Worm (Caenorhabditis elegans) whole organism, late embryonic: ENCODE measurements around the gene ebp-2.

Source experiments
- C38D4.7 ChIP-seq: fragments of 200-800 bp; sonication (Bioruptor generic); optimal IDR thresholded peaks from 2 replicates; lab custom pipeline; 2018; ENCODE audit warnings: mild to moderate bottlenecking, missing genetic modification characterization, moderate library complexity, missing compliant biosample characterization
- F13H6.1 ChIP-seq: sonication (generic microtip); optimal IDR thresholded peaks from 2 replicates; lab custom pipeline; 2016; ENCODE audit warnings: missing genetic modification characterization, missing compliant biosample characterization
- K02D7.2 ChIP-seq: sonication (generic microtip); optimal IDR thresholded peaks from 2 replicates; lab custom pipeline; 2017; ENCODE audit warnings: mild to moderate bottlenecking, missing genetic modification characterization, missing compliant biosample characterization
- K09A11.1 ChIP-seq: sonication (generic microtip); optimal IDR thresholded peaks from 2 replicates; lab custom pipeline; 2017; ENCODE audit warnings: antibody characterized with exemption, mild to moderate bottlenecking, missing genetic modification characterization, missing compliant biosample characterization; ENCODE audit not compliant: insufficient read depth
- ama-1 ChIP-seq: fragments of 150-350 bp; optimal IDR thresholded peaks from 2 replicates; lab custom pipeline; 2014
- ceh-19 ChIP-seq: fragments of 200-800 bp; sonication (Bioruptor generic); optimal IDR thresholded peaks from 2 replicates; lab custom pipeline; 2018; ENCODE audit warnings: mild to moderate bottlenecking, missing genetic modification characterization, missing compliant biosample characterization
- ceh-2 ChIP-seq: sonication (generic microtip); optimal IDR thresholded peaks from 2 replicates; lab custom pipeline; 2016; ENCODE audit warnings: missing genotype, missing genetic modification characterization, missing compliant biosample characterization
- ceh-22 ChIP-seq: sonication (generic microtip); optimal IDR thresholded peaks from 2 replicates; lab custom pipeline; 2017; ENCODE audit warnings: missing biosample characterization, missing genetic modification characterization
- ceh-30 ChIP-seq: fragments of 150-350 bp; optimal IDR thresholded peaks from 2 replicates; lab custom pipeline; 2014; ENCODE audit warnings: missing biosample characterization, missing genetic modification characterization
- ceh-31 ChIP-seq: sonication (generic microtip); optimal IDR thresholded peaks from 2 replicates; lab custom pipeline; 2016; ENCODE audit warnings: missing genetic modification characterization, missing compliant biosample characterization
- ceh-48 ChIP-seq: sonication (generic microtip); optimal IDR thresholded peaks from 2 replicates; lab custom pipeline; 2016; ENCODE audit warnings: missing genetic modification characterization, inconsistent platforms, missing compliant biosample characterization
- ceh-9 ChIP-seq: sonication (generic microtip); optimal IDR thresholded peaks from 2 replicates; lab custom pipeline; 2016; ENCODE audit warnings: mild to moderate bottlenecking, missing genetic modification characterization, inconsistent platforms, missing compliant biosample characterization
- che-1 ChIP-seq: sonication (generic microtip); optimal IDR thresholded peaks from 2 replicates; lab custom pipeline; 2016; ENCODE audit warnings: mild to moderate bottlenecking, missing genetic modification characterization, missing compliant biosample characterization
- dmd-4 ChIP-seq: sonication (generic microtip); optimal IDR thresholded peaks from 2 replicates; lab custom pipeline; 2016; ENCODE audit warnings: borderline replicate concordance, missing genetic modification characterization, missing compliant biosample characterization
- dve-1 ChIP-seq: sonication (generic microtip); optimal IDR thresholded peaks from 2 replicates; lab custom pipeline; 2017; ENCODE audit warnings: antibody characterized with exemption, mild to moderate bottlenecking, missing genetic modification characterization, missing compliant biosample characterization
- elt-2 ChIP-seq: sonication (generic microtip); optimal IDR thresholded peaks from 2 replicates; lab custom pipeline; 2016; ENCODE audit warnings: missing genetic modification reagents, missing genetic modification characterization, missing compliant biosample characterization
- eyg-1 ChIP-seq: sonication (generic microtip); optimal IDR thresholded peaks from 2 replicates; lab custom pipeline; 2016; ENCODE audit warnings: missing genotype, missing genetic modification characterization, missing compliant biosample characterization
- fkh-10 ChIP-seq: fragments of 150-350 bp; optimal IDR thresholded peaks from 2 replicates; lab custom pipeline; 2014; ENCODE audit warnings: missing biosample characterization, missing genetic modification reagents, missing genetic modification characterization
- fkh-6 ChIP-seq: sonication (generic microtip); optimal IDR thresholded peaks from 2 replicates; lab custom pipeline; 2016; ENCODE audit warnings: missing genetic modification characterization, missing compliant biosample characterization
- hlh-13 ChIP-seq: fragments of 200-800 bp; sonication (Bioruptor generic); optimal IDR thresholded peaks from 2 replicates; lab custom pipeline; 2018; ENCODE audit warnings: mild to moderate bottlenecking, missing genetic modification characterization, missing compliant biosample characterization
- hlh-30 ChIP-seq: sonication (generic microtip); optimal IDR thresholded peaks from 2 replicates; lab custom pipeline; 2017; ENCODE audit warnings: antibody characterized with exemption, missing genetic modification characterization, missing compliant biosample characterization; ENCODE audit not compliant: insufficient read depth
- hlh-8 ChIP-seq: sonication (generic microtip); optimal IDR thresholded peaks from 2 replicates; lab custom pipeline; 2016; ENCODE audit warnings: missing genotype, missing genetic modification characterization, missing compliant biosample characterization
- lim-6 ChIP-seq: sonication (generic microtip); optimal IDR thresholded peaks from 2 replicates; lab custom pipeline; 2016; ENCODE audit warnings: missing genetic modification characterization, missing compliant biosample characterization
- lin-11 ChIP-seq: fragments of 200-800 bp; sonication (Bioruptor generic); optimal IDR thresholded peaks from 2 replicates; lab custom pipeline; 2018; ENCODE audit warnings: mild to moderate bottlenecking, missing genetic modification characterization, missing compliant biosample characterization
- madf-2 ChIP-seq: sonication (generic microtip); optimal IDR thresholded peaks from 2 replicates; lab custom pipeline; 2017; ENCODE audit warnings: missing genetic modification characterization, missing compliant biosample characterization
- nfya-1 ChIP-seq: sonication (generic microtip); optimal IDR thresholded peaks from 2 replicates; lab custom pipeline; 2017; ENCODE audit warnings: missing genetic modification characterization, mild to moderate bottlenecking, missing compliant biosample characterization, antibody characterized with exemption, moderate library complexity
- nhr-11 ChIP-seq: fragments of 150-350 bp; optimal IDR thresholded peaks from 2 replicates; lab custom pipeline; 2014; ENCODE audit warnings: missing biosample characterization, missing genetic modification characterization
- nhr-232 ChIP-seq: sonication (generic microtip); optimal IDR thresholded peaks from 2 replicates; lab custom pipeline; 2016; ENCODE audit warnings: missing genetic modification characterization, missing compliant biosample characterization
- npax-4 ChIP-seq: sonication (generic microtip); optimal IDR thresholded peaks from 2 replicates; lab custom pipeline; 2016; ENCODE audit warnings: missing genetic modification characterization, missing compliant biosample characterization
- pat-9 ChIP-seq: fragments of 200-800 bp; sonication (Bioruptor generic); optimal IDR thresholded peaks from 2 replicates; lab custom pipeline; 2018; ENCODE audit warnings: mild to moderate bottlenecking, missing genetic modification characterization, moderate library complexity, missing compliant biosample characterization
- pha-2 ChIP-seq: sonication (generic microtip); optimal IDR thresholded peaks from 2 replicates; lab custom pipeline; 2017; ENCODE audit warnings: mild to moderate bottlenecking, missing genetic modification characterization, missing compliant biosample characterization
- pha-4 ChIP-seq: fragments of 150-350 bp; optimal IDR thresholded peaks from 2 replicates; lab custom pipeline; 2018; ENCODE audit warnings: missing biosample characterization, missing genetic modification reagents, missing genetic modification characterization
- pqm-1 ChIP-seq: sonication (generic microtip); optimal IDR thresholded peaks from 2 replicates; lab custom pipeline; 2016; ENCODE audit warnings: missing genetic modification characterization, missing compliant biosample characterization
- sox-2 ChIP-seq: fragments of 200-800 bp; sonication (Bioruptor generic); IDR thresholded peaks from 2 replicates; pipeline ENCODE4 v1.3.6; 2022; ENCODE audit warnings: missing genetic modification reagents, missing genetic modification characterization, missing compliant biosample characterization
- sox-4 ChIP-seq: sonication (generic microtip); optimal IDR thresholded peaks from 2 replicates; lab custom pipeline; 2017; ENCODE audit warnings: mild to moderate bottlenecking, missing genetic modification characterization, inconsistent platforms, missing compliant biosample characterization
- tbx-2 ChIP-seq: sonication (generic microtip); optimal IDR thresholded peaks from 2 replicates; lab custom pipeline; 2016; ENCODE audit warnings: missing genetic modification characterization, missing compliant biosample characterization
- unc-3 ChIP-seq, 2 experiments: fragments of 200-800 bp in 1 of 2; sonication (Bioruptor generic) in 1 of 2; sonication (generic microtip) in 1 of 2; conservative IDR thresholded peaks in 1 of 2; optimal IDR thresholded peaks in 1 of 2; 2 replicates each; pipeline versions ENCODE4 v1.3.6 to Lab custom; 2016 to 2022; ENCODE audit warnings: missing compliant biosample characterization in 2 of 2, missing genetic modification characterization in 2 of 2, missing genetic modification reagents in 1 of 2
- unc-42 ChIP-seq: sonication (generic microtip); optimal IDR thresholded peaks from 2 replicates; lab custom pipeline; 2016; ENCODE audit warnings: missing genotype, missing genetic modification characterization, missing compliant biosample characterization
- unc-55 ChIP-seq: sonication (generic microtip); optimal IDR thresholded peaks from 2 replicates; lab custom pipeline; 2017; ENCODE audit warnings: missing biosample characterization, missing genetic modification reagents, missing genetic modification characterization
- zip-5 ChIP-seq: sonication (generic microtip); optimal IDR thresholded peaks from 2 replicates; lab custom pipeline; 2016; ENCODE audit warnings: missing genetic modification characterization, missing compliant biosample characterization
- ztf-16 ChIP-seq: sonication (generic microtip); optimal IDR thresholded peaks from 2 replicates; lab custom pipeline; 2017; ENCODE audit warnings: missing genetic modification characterization, missing compliant biosample characterization

The ebp-2 gene

ce11 chrII:11424579-11425316 lies 17.8 kb upstream of the ebp-2 start, which contains the start of gene C05D12.3:
TSS of gene C05D12.3 (plus strand) at chrII:11425266.
- TF ChIP-seq dmd-4 (tag; lab: Kevin White, UChicago) (no peak), eyg-1 (tag; lab: Kevin White, UChicago) (no peak), ceh-30 (tag; lab: Kevin White, UChicago) (no peak), fkh-6 (tag; lab: Kevin White, UChicago) (no peak), pat-9 (tag; lab: Kevin White, UChicago) (no peak), elt-2 (tag; lab: Kevin White, UChicago) (no peak), hlh-8 (tag; lab: Kevin White, UChicago) (no peak), C38D4.7 (GFP tag; lab: Kevin White, UChicago) (no peak), ceh-48 (tag; lab: Kevin White, UChicago) (no peak), pqm-1 (tag; lab: Kevin White, UChicago) (no peak), fkh-10 (GFP tag; lab: Kevin White, UChicago) (no peak), K02D7.2 (tag; lab: Kevin White, UChicago) (no peak), che-1 (tag; lab: Kevin White, UChicago) (no peak), lim-6 (tag; lab: Kevin White, UChicago) (no peak), ceh-19 (no peak), hlh-30 (tag; lab: Kevin White, UChicago) (no peak)

ce11 chrII:11427322-11427721 lies 15.2 kb upstream of the ebp-2 start:
- TF ChIP-seq unc-55 (no peak), tbx-2 (no peak), hlh-8 (tag; lab: Kevin White, UChicago) (no peak), pat-9 (tag; lab: Kevin White, UChicago) (no peak), pha-2 (tag; lab: Kevin White, UChicago) (no peak), ceh-2 (tag; lab: Kevin White, UChicago) (no peak), dve-1 (tag; lab: Kevin White, UChicago) (no peak), unc-3 (GFP tag; conservative IDR thresholded peaks at IDR 0.05; lab: Robert Waterston, UW) (no peak), unc-3 (tag; optimal IDR thresholded peaks at IDR 0.05; lab: Kevin White, UChicago) (no peak), madf-2 (no peak), unc-42 (tag; lab: Kevin White, UChicago) (no peak)

DNA sequence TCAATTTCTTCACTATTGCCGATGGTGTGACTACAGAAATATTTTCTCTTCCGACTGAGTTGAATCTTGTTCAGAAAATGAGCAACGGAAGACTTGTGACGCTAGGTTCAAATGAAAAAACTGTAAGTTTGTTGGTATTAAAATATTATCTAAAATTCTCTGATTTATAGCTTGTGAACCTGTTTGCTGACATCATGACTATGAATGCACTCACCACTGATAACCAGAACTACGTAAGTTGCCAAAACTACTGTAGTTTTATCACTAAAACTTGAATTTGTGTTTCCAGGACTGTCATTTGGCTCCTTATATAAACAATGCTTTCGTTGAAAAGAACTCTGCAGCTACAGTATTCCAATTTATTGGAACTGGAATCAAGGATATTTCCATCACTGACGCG lies 13.9 kb upstream of the ebp-2 start:
- TF ChIP-seq che-1 (tag; lab: Kevin White, UChicago) (no peak), fkh-10 (GFP tag; lab: Kevin White, UChicago) (no peak), ztf-16 (tag; lab: Kevin White, UChicago) (no peak), hlh-30 (tag; lab: Kevin White, UChicago) (no peak), F13H6.1 (tag; lab: Kevin White, UChicago) (no peak), nhr-232 (tag; lab: Kevin White, UChicago) (no peak), ceh-31 (tag; lab: Kevin White, UChicago) (no peak)

- TF ChIP-seq nhr-11 (tag; lab: Kevin White, UChicago), result no peak
- no peak for TF ChIP-seq sox-2
- TF ChIP-seq npax-4, result no peak
- TF ChIP-seq ceh-9 (tag; lab: Kevin White, UChicago), result no peak
- no peak for TF ChIP-seq lim-6 (tag; lab: Kevin White, UChicago)
- TF ChIP-seq fkh-6 (tag; lab: Kevin White, UChicago), result no peak
- TF ChIP-seq F13H6.1 (tag; lab: Kevin White, UChicago), result no peak
- no peak for TF ChIP-seq elt-2 (tag; lab: Kevin White, UChicago)
- TF ChIP-seq ama-1 (lab: Kevin White, UChicago), result no peak
- no peak for TF ChIP-seq nfya-1 (tag; lab: Kevin White, UChicago)
- TF ChIP-seq ceh-22, result no peak
- no peak for TF ChIP-seq K09A11.1 (tag; lab: Kevin White, UChicago)
- TF ChIP-seq lin-11, result no peak
- TF ChIP-seq pha-4 (tag; lab: Kevin White, UChicago), result no peak
- no peak for TF ChIP-seq ceh-2 (tag; lab: Kevin White, UChicago)
- no peak for TF ChIP-seq pqm-1 (tag; lab: Kevin White, UChicago)
- TF ChIP-seq sox-4 (tag; lab: Kevin White, UChicago), result no peak
- TF ChIP-seq hlh-13 (GFP tag; lab: Kevin White, UChicago), result no peak
- no peak for TF ChIP-seq zip-5 (tag; lab: Kevin White, UChicago)
Measured at ce11 chrII:11431584-11431983, 10.9 kb upstream of the ebp-2 start, which contains the start of gene C05D12.4. TSS of gene C05D12.4 (plus strand) at chrII:11431884.
